Worm (Caenorhabditis elegans): ENCODE measurements around the gene C45H4.13.
"Not testable (repeated sequence)": the region's sequence is repeated elsewhere in the genome, so short reads cannot be mapped to it uniquely, and the experiment has no call there.

Gene C45H4.13

ce11 chrV:2151458-2151857, 682 bp upstream of the C45H4.13 start, which contains the start of gene srbc-24:
Gene srbc-24 (plus strand): TSS chrV:2151758.
- TF ChIP-seq med-1 (GFP tag; optimal IDR thresholded peaks at IDR 0.05; ENCODE audit: insufficient read depth) (no peak), tab-1 (GFP tag; IDR thresholded peaks at IDR 0.05) (no peak), ztf-23 (GFP tag; IDR thresholded peaks at IDR 0.05) (no peak), flt-1 (GFP tag; IDR thresholded peaks at IDR 0.05) (no peak), T22C8.4 (GFP tag; IDR thresholded peaks at IDR 0.05) (no peak)

- no peak for TF ChIP-seq klf-2 (GFP tag; conservative IDR thresholded peaks at IDR 0.05)
Observed at ce11 chrV:2149432-2149831, 1.3 kb downstream of the C45H4.13 start, which contains the start of gene C45H4.21. Gene C45H4.21 (minus strand): TSS chrV:2149532.

ce11 chrV:2146795-2147194, 4.0 kb downstream of the C45H4.13 start, which contains the start of gene srbc-20:
Gene srbc-20 (plus strand): TSS chrV:2147095.
- no peak for TF ChIP-seq tab-1 (GFP tag; IDR thresholded peaks at IDR 0.05)
- no peak for TF ChIP-seq T22C8.4 (GFP tag; IDR thresholded peaks at IDR 0.05)

ce11 chrV:2146044-2146443, 4.7 kb downstream of the C45H4.13 start, which contains the start of gene str-52:
Gene str-52 (minus strand): TSS chrV:2146144.
- TF ChIP-seq cog-1 (tag; optimal IDR thresholded peaks at IDR 0.05) (no peak), klf-2 (GFP tag; conservative IDR thresholded peaks at IDR 0.05) (no peak)

- TF ChIP-seq tab-1 (GFP tag; IDR thresholded peaks at IDR 0.05); cog-1 (tag; optimal IDR thresholded peaks at IDR 0.05); ref-1 (GFP tag; conservative IDR thresholded peaks at IDR 0.05): not testable (repeated sequence)
Observed at ce11 chrV:2144408-2144807, 6.4 kb downstream of the C45H4.13 start, which contains the start of gene F22F7.12. Gene F22F7.12 (minus strand): TSS chrV:2144508.

- TF ChIP-seq med-1 (GFP tag; optimal IDR thresholded peaks at IDR 0.05; ENCODE audit: insufficient read depth) (no peak), ztf-23 (GFP tag; IDR thresholded peaks at IDR 0.05) (no peak), ref-1 (GFP tag; conservative IDR thresholded peaks at IDR 0.05) (no peak), cog-1 (tag; optimal IDR thresholded peaks at IDR 0.05) (no peak), ztf-29 (GFP tag; IDR thresholded peaks at IDR 0.05) (no peak), tab-1 (GFP tag; IDR thresholded peaks at IDR 0.05) (no peak), klf-2 (GFP tag; conservative IDR thresholded peaks at IDR 0.05) (no peak)
Observed at ce11 chrV:2139918-2140317, 10.9 kb downstream of the C45H4.13 start, which contains the start of gene F22F7.7. Gene F22F7.7 (minus strand): TSS chrV:2140042.

ce11 chrV:2138287-2138686, 12.5 kb downstream of the C45H4.13 start:
- TF ChIP-seq klf-2 (GFP tag; conservative IDR thresholded peaks at IDR 0.05) (no peak), ztf-23 (GFP tag; IDR thresholded peaks at IDR 0.05) (no peak), ztf-29 (GFP tag; IDR thresholded peaks at IDR 0.05) (no peak), flt-1 (GFP tag; IDR thresholded peaks at IDR 0.05) (no peak), ref-1 (GFP tag; conservative IDR thresholded peaks at IDR 0.05) (no peak), T22C8.4 (GFP tag; IDR thresholded peaks at IDR 0.05) (no peak), med-1 (GFP tag; optimal IDR thresholded peaks at IDR 0.05; ENCODE audit: insufficient read depth) (no peak), tab-1 (GFP tag; IDR thresholded peaks at IDR 0.05) (no peak), cog-1 (tag; optimal IDR thresholded peaks at IDR 0.05) (no peak)

ce11 chrV:2137010-2137409, 13.8 kb downstream of the C45H4.13 start:
- no peak for TF ChIP-seq ref-1 (GFP tag; conservative IDR thresholded peaks at IDR 0.05)

ce11 chrV:2135323-2135722, 15.5 kb downstream of the C45H4.13 start:
- no peak for TF ChIP-seq cog-1 (tag; optimal IDR thresholded peaks at IDR 0.05)
- TF ChIP-seq T22C8.4 (GFP tag; IDR thresholded peaks at IDR 0.05) = no peak
- no peak for TF ChIP-seq tab-1 (GFP tag; IDR thresholded peaks at IDR 0.05)
- no peak for TF ChIP-seq ztf-29 (GFP tag; IDR thresholded peaks at IDR 0.05)
- no peak for TF ChIP-seq ref-1 (GFP tag; conservative IDR thresholded peaks at IDR 0.05)
- no peak for TF ChIP-seq ztf-23 (GFP tag; IDR thresholded peaks at IDR 0.05)
- TF ChIP-seq med-1 (GFP tag; optimal IDR thresholded peaks at IDR 0.05; ENCODE audit: insufficient read depth) = no peak
- TF ChIP-seq flt-1 (GFP tag; IDR thresholded peaks at IDR 0.05) = no peak
- no peak for TF ChIP-seq klf-2 (GFP tag; conservative IDR thresholded peaks at IDR 0.05)

ce11 chrV:2134340-2134739, 16.4 kb downstream of the C45H4.13 start:
- no peak for TF ChIP-seq ztf-23 (GFP tag; IDR thresholded peaks at IDR 0.05)
- TF ChIP-seq med-1 (GFP tag; optimal IDR thresholded peaks at IDR 0.05; ENCODE audit: insufficient read depth) = no peak
- no peak for TF ChIP-seq flt-1 (GFP tag; IDR thresholded peaks at IDR 0.05)
- TF ChIP-seq cog-1 (tag; optimal IDR thresholded peaks at IDR 0.05) = no peak
- TF ChIP-seq T22C8.4 (GFP tag; IDR thresholded peaks at IDR 0.05) = no peak
- TF ChIP-seq klf-2 (GFP tag; conservative IDR thresholded peaks at IDR 0.05) = no peak
- TF ChIP-seq ztf-29 (GFP tag; IDR thresholded peaks at IDR 0.05) = no peak
- no peak for TF ChIP-seq ref-1 (GFP tag; conservative IDR thresholded peaks at IDR 0.05)
- no peak for TF ChIP-seq tab-1 (GFP tag; IDR thresholded peaks at IDR 0.05)

- TF ChIP-seq klf-2 (GFP tag; conservative IDR thresholded peaks at IDR 0.05) (no peak), tab-1 (GFP tag; IDR thresholded peaks at IDR 0.05) (no peak), med-1 (GFP tag; optimal IDR thresholded peaks at IDR 0.05; ENCODE audit: insufficient read depth) (no peak), ztf-29 (GFP tag; IDR thresholded peaks at IDR 0.05) (no peak), flt-1 (GFP tag; IDR thresholded peaks at IDR 0.05) (no peak), ref-1 (GFP tag; conservative IDR thresholded peaks at IDR 0.05) (no peak)
Observed at ce11 chrV:2133512-2133911, 17.3 kb downstream of the C45H4.13 start.

ce11 chrV:2132675-2133074, 18.1 kb downstream of the C45H4.13 start:
- no peak for TF ChIP-seq flt-1 (GFP tag; IDR thresholded peaks at IDR 0.05)
- TF ChIP-seq ztf-23 (GFP tag; IDR thresholded peaks at IDR 0.05) = 0 out of 2 replicates have a peak, but pooled peaks have one; percentile 17
- no peak for TF ChIP-seq cog-1 (tag; optimal IDR thresholded peaks at IDR 0.05)
- no peak for TF ChIP-seq med-1 (GFP tag; optimal IDR thresholded peaks at IDR 0.05; ENCODE audit: insufficient read depth)
- no peak for TF ChIP-seq tab-1 (GFP tag; IDR thresholded peaks at IDR 0.05)
- TF ChIP-seq ref-1 (GFP tag; conservative IDR thresholded peaks at IDR 0.05) = no peak

Measured in whole organism, midembryonic.